Fruit fly (Drosophila melanogaster) whole organism, embryonic: ENCODE data around the gene CG15282.

Experiments
- Ada2b ChIP-seq: fragments of 200-800 bp; sonication (Bioruptor generic); IDR thresholded peaks from 2 replicates; pipeline ENCODE4 v1.3.6; 2022; ENCODE audit warnings: missing biosample characterization, missing genetic modification characterization
- Awh ChIP-seq: fragments of 200-800 bp; sonication (Bioruptor generic); IDR thresholded peaks from 2 replicates; pipeline ENCODE4, ENCODE4 v1.3.6; 2022; ENCODE audit warnings: missing biosample characterization, missing genetic modification characterization
- B-H1 ChIP-seq: fragments of 200-800 bp; sonication (Bioruptor generic); IDR thresholded peaks from 3 replicates; pipeline ENCODE4 v1.3.6; 2022; ENCODE audit warnings: missing biosample characterization, missing genetic modification characterization
- Bgb ChIP-seq: fragments of 200-800 bp; sonication (Bioruptor generic); IDR thresholded peaks from 2 replicates; pipeline ENCODE4 v1.3.6; 2022; ENCODE audit warnings: missing biosample characterization, missing genetic modification characterization; ENCODE audit not compliant: partially characterized antibody
- CG10274 ChIP-seq: fragments of 200-800 bp; sonication (Bioruptor generic); optimal IDR thresholded peaks from 3 replicates; lab custom pipeline; 2017; ENCODE audit warnings: missing biosample characterization, mild to moderate bottlenecking, missing genetic modification characterization
- CG10654 ChIP-seq: fragments of 200-800 bp; sonication (Bioruptor generic); optimal IDR thresholded peaks from 2 replicates; lab custom pipeline; 2016; ENCODE audit warnings: missing biosample characterization, missing genetic modification characterization
- CG13424 ChIP-seq: fragments of 200-800 bp; sonication (Bioruptor generic); optimal IDR thresholded peaks from 2 replicates; lab custom pipeline; 2019; ENCODE audit warnings: missing biosample characterization, mild to moderate bottlenecking, missing genetic modification characterization, moderate library complexity
- CG16813 ChIP-seq: fragments of 200-800 bp; sonication (Bioruptor generic); IDR thresholded peaks from 3 replicates; pipeline ENCODE4 v1.3.6; 2022; ENCODE audit warnings: missing biosample characterization, missing genetic modification characterization; ENCODE audit not compliant: partially characterized antibody
- CG17328 ChIP-seq: fragments of 200-800 bp; sonication (Bioruptor generic); IDR thresholded peaks from 2 replicates; pipeline ENCODE4 v1.3.6; 2022; ENCODE audit warnings: missing biosample characterization, missing genetic modification characterization
- CG1832 ChIP-seq: fragments of 200-800 bp; sonication (Bioruptor generic); optimal IDR thresholded peaks from 2 replicates; lab custom pipeline; 2017; ENCODE audit warnings: missing biosample characterization, mild to moderate bottlenecking, missing genetic modification characterization, inconsistent platforms
- CG2116 ChIP-seq: fragments of 200-800 bp; sonication (Bioruptor generic); optimal IDR thresholded peaks from 3 replicates; lab custom pipeline; 2018; ENCODE audit warnings: missing biosample characterization, mild to moderate bottlenecking, missing genetic modification characterization
- CG43689 ChIP-seq: fragments of 200-800 bp; sonication (Bioruptor generic); IDR thresholded peaks from 2 replicates; pipeline ENCODE4 v1.3.6; 2022; ENCODE audit warnings: missing biosample characterization, missing genetic modification characterization
- CG6791 ChIP-seq: fragments of 200-800 bp; sonication (Bioruptor generic); IDR thresholded peaks from 3 replicates; pipeline ENCODE4 v1.3.6; 2022; ENCODE audit warnings: missing biosample characterization, missing genetic modification characterization; ENCODE audit not compliant: partially characterized antibody
- CG8924 ChIP-seq: fragments of 200-800 bp; optimal IDR thresholded peaks from 3 replicates; lab custom pipeline; 2019; ENCODE audit warnings: missing biosample characterization, mild to moderate bottlenecking, missing genetic modification characterization, moderate library complexity
- D19B ChIP-seq: fragments of 200-800 bp; sonication (Bioruptor generic); optimal IDR thresholded peaks from 2 replicates; lab custom pipeline; 2017; ENCODE audit warnings: missing biosample characterization, mild to moderate bottlenecking, missing genetic modification characterization
- Dp ChIP-seq: fragments of 200-800 bp; sonication (Bioruptor generic); optimal IDR thresholded peaks from 2 replicates; lab custom pipeline; 2018; ENCODE audit warnings: missing biosample characterization, mild to moderate bottlenecking, missing genetic modification characterization, moderate library complexity
- Gug ChIP-seq: fragments of 200-800 bp; sonication (Bioruptor generic); IDR thresholded peaks from 4 replicates; pipeline ENCODE4 v1.3.6; 2022; ENCODE audit warnings: missing biosample characterization, missing genetic modification characterization
- Hand ChIP-seq: fragments of 200-800 bp; sonication (Bioruptor generic); optimal IDR thresholded peaks from 2 replicates; lab custom pipeline; 2017; ENCODE audit warnings: mild to moderate bottlenecking, missing biosample characterization, missing genetic modification reagents, missing genetic modification characterization
- MTF-1 ChIP-seq: fragments of 200-800 bp; sonication (Bioruptor generic); optimal IDR thresholded peaks from 2 replicates; lab custom pipeline; 2018; ENCODE audit warnings: missing biosample characterization, mild to moderate bottlenecking, missing genetic modification characterization, borderline replicate concordance
- Max ChIP-seq: fragments of 200-800 bp; sonication (Bioruptor generic); optimal IDR thresholded peaks from 2 replicates; lab custom pipeline; 2016; ENCODE audit warnings: missing biosample characterization, mild to moderate bottlenecking, missing genetic modification characterization
- Myb ChIP-seq: fragments of 200-800 bp; sonication (Bioruptor generic); optimal IDR thresholded peaks from 2 replicates; lab custom pipeline; 2016; ENCODE audit warnings: missing biosample characterization, missing genetic modification characterization
- NFAT ChIP-seq: fragments of 200-800 bp; sonication (Bioruptor generic); IDR thresholded peaks from 2 replicates; pipeline ENCODE4 v1.3.6; 2022; ENCODE audit warnings: missing biosample characterization, missing genetic modification characterization
- NfI ChIP-seq: fragments of 200-800 bp; sonication (Bioruptor generic); optimal IDR thresholded peaks from 3 replicates; lab custom pipeline; 2018; ENCODE audit warnings: missing biosample characterization, mild to moderate bottlenecking, missing genetic modification characterization, moderate library complexity
- Optix ChIP-seq: fragments of 200-800 bp; sonication (Bioruptor generic); IDR thresholded peaks from 3 replicates; pipeline ENCODE4 v1.3.6; 2022; ENCODE audit warnings: missing biosample characterization, missing genetic modification characterization
- Poxn ChIP-seq: fragments of 200-800 bp; sonication (Bioruptor generic); IDR thresholded peaks from 2 replicates; pipeline ENCODE4 v1.3.6; 2022; ENCODE audit warnings: missing biosample characterization, missing genetic modification characterization
- Sry-δ ChIP-seq: fragments of 200-800 bp; sonication (Bioruptor generic); optimal IDR thresholded peaks from 2 replicates; lab custom pipeline; 2016; ENCODE audit warnings: missing biosample characterization, missing genetic modification characterization
- TFAM ChIP-seq: fragments of 200-800 bp; sonication (Bioruptor generic); optimal IDR thresholded peaks from 2 replicates; lab custom pipeline; 2017; ENCODE audit warnings: missing biosample characterization, missing genetic modification characterization, inconsistent platforms
- Taf1 ChIP-seq: fragments of 200-800 bp; sonication (Bioruptor generic); IDR thresholded peaks from 2 replicates; pipeline ENCODE4 v1.3.6; 2022; ENCODE audit warnings: missing biosample characterization, missing genetic modification characterization
- cad ChIP-seq: fragments of >200 bp; optimal IDR thresholded peaks from 2 replicates; lab custom pipeline; 2017; ENCODE audit warnings: missing biosample characterization, missing genetic modification characterization
- cato ChIP-seq: fragments of 200-800 bp; sonication (Bioruptor generic); optimal IDR thresholded peaks from 2 replicates; lab custom pipeline; 2016; ENCODE audit warnings: missing biosample characterization, missing genetic modification characterization, borderline replicate concordance
- caup ChIP-seq: fragments of 200-800 bp; sonication (Bioruptor generic); optimal IDR thresholded peaks from 3 replicates; lab custom pipeline; 2017; ENCODE audit warnings: missing biosample characterization, mild to moderate bottlenecking, missing genetic modification characterization, moderate library complexity; ENCODE audit not compliant: severe bottlenecking
- chif ChIP-seq, 2 experiments: fragments of 200-800 bp; sonication (Bioruptor generic); optimal IDR thresholded peaks; 3 replicates each; lab custom pipeline; 2016; ENCODE audit warnings: missing biosample characterization in 2 of 2, missing genetic modification characterization in 2 of 2
- crc ChIP-seq: fragments of 200-800 bp; sonication (Bioruptor generic); optimal IDR thresholded peaks from 2 replicates; lab custom pipeline; 2016; ENCODE audit warnings: missing biosample characterization, missing genetic modification characterization
- da ChIP-seq: fragments of 200-800 bp; sonication (Bioruptor generic); optimal IDR thresholded peaks from 2 replicates; lab custom pipeline; 2016; ENCODE audit warnings: missing biosample characterization, missing genetic modification characterization
- dati ChIP-seq: fragments of 200-800 bp; sonication (Bioruptor generic); IDR thresholded peaks from 2 replicates; pipeline ENCODE4 v1.3.6; 2022; ENCODE audit warnings: missing biosample characterization, missing genetic modification characterization
- dimm ChIP-seq: fragments of 200-800 bp; sonication (Bioruptor generic); IDR thresholded peaks from 2 replicates; pipeline ENCODE4 v1.3.6; 2022; ENCODE audit warnings: missing biosample characterization, missing genetic modification characterization
- disco-r ChIP-seq: fragments of 200-800 bp; sonication (Bioruptor generic); optimal IDR thresholded peaks from 2 replicates; lab custom pipeline; 2016; ENCODE audit warnings: missing biosample characterization, missing genetic modification characterization
- fd96Cb ChIP-seq: fragments of 200-800 bp; sonication (Bioruptor generic); optimal IDR thresholded peaks from 2 replicates; lab custom pipeline; 2018; ENCODE audit warnings: missing biosample characterization, mild to moderate bottlenecking, missing genetic modification characterization, moderate library complexity
- gfzf ChIP-seq: fragments of 200-800 bp; sonication (Bioruptor generic); optimal IDR thresholded peaks from 2 replicates; lab custom pipeline; 2016; ENCODE audit warnings: missing biosample characterization, mild to moderate bottlenecking, missing genetic modification characterization, moderate library complexity
- gsb-n ChIP-seq: fragments of 200-800 bp; sonication (Bioruptor generic); optimal IDR thresholded peaks from 3 replicates; lab custom pipeline; 2018; ENCODE audit warnings: missing biosample characterization, mild to moderate bottlenecking, missing genetic modification characterization
- h ChIP-seq: fragments of >200 bp; optimal IDR thresholded peaks from 2 replicates; lab custom pipeline; 2017
- hbn ChIP-seq: fragments of 200-800 bp; sonication (Bioruptor generic); IDR thresholded peaks from 2 replicates; pipeline ENCODE4 v1.3.6; 2022; ENCODE audit warnings: missing biosample characterization, missing genetic modification characterization; ENCODE audit not compliant: partially characterized antibody
- nerfin-2 ChIP-seq: fragments of 200-800 bp; sonication (Bioruptor generic); IDR thresholded peaks from 2 replicates; pipeline ENCODE4 v1.3.6; 2022; ENCODE audit warnings: missing biosample characterization, missing genetic modification characterization; ENCODE audit not compliant: partially characterized antibody
- nmo ChIP-seq: fragments of 200-800 bp; sonication (Bioruptor generic); optimal IDR thresholded peaks from 2 replicates; lab custom pipeline; 2018; ENCODE audit warnings: missing biosample characterization, mild to moderate bottlenecking, missing genetic modification characterization, moderate library complexity
- otp ChIP-seq: fragments of 200-800 bp; sonication (Bioruptor generic); IDR thresholded peaks from 3 replicates; pipeline ENCODE4, ENCODE4 v1.3.6; 2022; ENCODE audit warnings: missing biosample characterization, missing genetic modification characterization
- pum ChIP-seq: fragments of 200-800 bp; sonication (Bioruptor generic); optimal IDR thresholded peaks from 2 replicates; lab custom pipeline; 2016; ENCODE audit warnings: missing biosample characterization, missing genetic modification characterization
- schlank ChIP-seq: fragments of 200-800 bp; sonication (Bioruptor generic); optimal IDR thresholded peaks from 2 replicates; lab custom pipeline; 2018; ENCODE audit warnings: missing biosample characterization, mild to moderate bottlenecking, missing genetic modification characterization
- sr ChIP-seq: fragments of 200-800 bp; sonication (Bioruptor generic); IDR thresholded peaks from 3 replicates; pipeline ENCODE4 v1.3.6; 2022; ENCODE audit warnings: missing biosample characterization, missing genetic modification characterization
- stwl ChIP-seq: fragments of 200-800 bp; sonication (Bioruptor generic); optimal IDR thresholded peaks from 3 replicates; lab custom pipeline; 2018; ENCODE audit warnings: missing biosample characterization, mild to moderate bottlenecking, missing genetic modification characterization, moderate library complexity
- tgo ChIP-seq: fragments of 200-800 bp; sonication (Bioruptor generic); IDR thresholded peaks from 3 replicates; pipeline ENCODE4 v1.3.6; 2022; ENCODE audit warnings: missing biosample characterization, missing genetic modification characterization
- tin ChIP-seq: fragments of 200-800 bp; sonication (Bioruptor generic); optimal IDR thresholded peaks from 3 replicates; lab custom pipeline; 2016; ENCODE audit warnings: missing biosample characterization, missing genetic modification characterization

The CG15282 gene

DNA sequence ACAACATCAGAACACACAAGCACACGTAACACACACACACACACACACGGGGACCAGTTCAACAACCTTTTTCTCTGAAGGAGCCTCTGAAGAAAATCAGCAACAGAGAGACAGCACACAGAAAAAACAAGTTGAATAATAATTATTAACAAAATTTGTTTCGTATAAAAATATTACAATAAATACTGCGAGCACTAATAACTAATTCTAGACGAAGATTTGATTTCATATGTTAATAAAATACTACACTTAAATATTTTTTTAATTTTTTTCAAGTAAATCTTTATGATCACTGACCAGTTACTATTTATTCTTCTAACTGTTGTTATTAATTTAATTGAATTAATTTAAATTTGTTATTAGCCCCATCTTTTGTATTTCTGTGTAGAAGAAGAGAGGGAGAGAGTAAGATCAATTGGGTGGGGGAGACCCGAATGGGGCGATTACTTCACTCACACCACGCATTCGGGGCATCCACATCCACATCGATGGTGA lies 37.6 kb upstream of the CG15282 start (continued):
- TF ChIP-seq CG16813 (GFP tag; lab: Robert Waterston, UW), result no peak
- TF ChIP-seq Gug (GFP tag; lab: Robert Waterston, UW), result no peak
- no peak for TF ChIP-seq caup (GFP tag; lab: Kevin White, UChicago)
- TF ChIP-seq chif (GFP tag; optimal IDR thresholded peaks at IDR 0.05; lab: Kevin White, UChicago), result no peak
- TF ChIP-seq Myb (GFP tag; lab: Kevin White, UChicago), result no peak
- peak; percentile 97 for TF ChIP-seq nmo (GFP tag; lab: Kevin White, UChicago)
- no peak for TF ChIP-seq MTF-1
- no peak for TF ChIP-seq Poxn (GFP tag; lab: Robert Waterston, UW)
- TF ChIP-seq tin, result peak; percentile 37
- no peak for TF ChIP-seq otp (GFP tag; lab: Robert Waterston, UW)
- TF ChIP-seq dimm (GFP tag; lab: Robert Waterston, UW), result no peak
- TF ChIP-seq cato (GFP tag; lab: Kevin White, UChicago), result peak; percentile 22
- TF ChIP-seq Ada2b (GFP tag; lab: Robert Waterston, UW), result no peak
- no peak for TF ChIP-seq CG43689 (GFP tag; lab: Robert Waterston, UW)
- TF ChIP-seq dati (GFP tag; lab: Robert Waterston, UW), result no peak
- TF ChIP-seq schlank (tag; lab: Kevin White, UChicago), result no peak
- no peak for TF ChIP-seq crc (GFP tag; lab: Kevin White, UChicago)
- TF ChIP-seq tgo (GFP tag; lab: Robert Waterston, UW), result peak; percentile 71
- TF ChIP-seq Sry-δ, result no peak
- TF ChIP-seq CG10654 (GFP tag; lab: Kevin White, UChicago), result peak; percentile 37
- peak; percentile 9 for TF ChIP-seq stwl (tag; lab: Kevin White, UChicago)
- no peak for TF ChIP-seq pum
- TF ChIP-seq Optix (GFP tag; lab: Robert Waterston, UW), result no peak
- no peak for TF ChIP-seq D19B (GFP tag; lab: Kevin White, UChicago)
- TF ChIP-seq CG13424 (tag; lab: Kevin White, UChicago), result peak; percentile 85
- TF ChIP-seq nerfin-2 (GFP tag; lab: Robert Waterston, UW), result no peak
- TF ChIP-seq TFAM (GFP tag; lab: Kevin White, UChicago), result no peak
- TF ChIP-seq Taf1, result no peak
- no peak for TF ChIP-seq Hand (GFP tag; lab: Kevin White, UChicago)
- no peak for TF ChIP-seq Max (GFP tag; lab: Kevin White, UChicago)
- no peak for TF ChIP-seq gfzf (GFP tag; lab: Kevin White, UChicago)
- TF ChIP-seq h (lab: Kevin White, UChicago), result no peak
- no peak for TF ChIP-seq NfI (GFP tag; lab: Kevin White, UChicago)
- TF ChIP-seq CG1832 (GFP tag; lab: Kevin White, UChicago), result no peak
- TF ChIP-seq Bgb (GFP tag; lab: Robert Waterston, UW), result no peak
- peak; percentile 3 for TF ChIP-seq CG10274
- TF ChIP-seq CG6791 (GFP tag; lab: Robert Waterston, UW), result no peak
- peak; percentile 76 for TF ChIP-seq CG17328 (GFP tag; lab: Robert Waterston, UW)
- TF ChIP-seq B-H1 (GFP tag; lab: Robert Waterston, UW), result no peak
- peak; percentile 32 for TF ChIP-seq CG2116
- TF ChIP-seq gsb-n (tag; lab: Kevin White, UChicago), result peak; percentile 93
- TF ChIP-seq NFAT, result no peak
- TF ChIP-seq cad, result no peak
- no peak for TF ChIP-seq sr (GFP tag; lab: Robert Waterston, UW)
- TF ChIP-seq Awh (GFP tag; lab: Robert Waterston, UW), result peak; percentile 47; the same call in 1 of the 2 replicates
- TF ChIP-seq hbn, result no peak
- peak; percentile 93 for TF ChIP-seq CG8924
- no peak for TF ChIP-seq da (GFP tag; lab: Kevin White, UChicago)
- TF ChIP-seq Dp (GFP tag; lab: Kevin White, UChicago), result no peak
- peak; percentile 89 for TF ChIP-seq fd96Cb (tag; lab: Kevin White, UChicago)
- no peak for TF ChIP-seq disco-r (GFP tag; lab: Kevin White, UChicago)
